Fruit fly (Drosophila melanogaster): ENCODE data around the gene CG31872.

DNA sequence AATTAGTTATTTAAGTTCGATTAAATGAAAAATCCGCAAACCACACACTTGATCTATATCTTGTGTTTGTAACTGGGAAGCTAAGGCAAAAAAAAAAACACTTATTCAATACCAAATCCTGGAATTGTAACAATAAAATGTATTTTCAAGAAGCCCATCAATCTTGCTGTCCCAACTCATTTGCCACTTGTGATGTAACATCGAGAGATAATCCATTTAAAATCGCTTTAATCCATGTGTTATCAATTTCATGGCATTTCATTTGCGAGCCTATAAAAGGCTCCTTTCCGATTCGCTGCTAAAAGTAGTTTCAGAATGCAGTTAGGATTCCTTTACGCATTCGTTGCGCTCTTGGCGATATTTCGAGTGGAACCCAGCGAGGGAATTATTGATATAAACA lies at the start of gene CG31872:
- no peak for TF ChIP-seq EcR (GFP tag; optimal IDR thresholded peaks at IDR 0.05)
- no peak for TF ChIP-seq usp (GFP tag; optimal IDR thresholded peaks at IDR 0.05)
- no peak for TF ChIP-seq psq (optimal IDR thresholded peaks at IDR 0.05)

Measured in whole organism.